Fruit fly (Drosophila melanogaster): ENCODE results near the gene Miox.

dm6 chr3L:12193485-12193884 is 8.7 kb downstream of the Miox start, which contains the start of gene thoc6:
- no peak for TF ChIP-seq CG8478 (optimal IDR thresholded peaks at IDR 0.05)
- no peak for TF ChIP-seq CTCF (optimal IDR thresholded peaks at IDR 0.05)
